Worm (Caenorhabditis elegans): Measurements from ENCODE around the gene str-66.

DNA sequence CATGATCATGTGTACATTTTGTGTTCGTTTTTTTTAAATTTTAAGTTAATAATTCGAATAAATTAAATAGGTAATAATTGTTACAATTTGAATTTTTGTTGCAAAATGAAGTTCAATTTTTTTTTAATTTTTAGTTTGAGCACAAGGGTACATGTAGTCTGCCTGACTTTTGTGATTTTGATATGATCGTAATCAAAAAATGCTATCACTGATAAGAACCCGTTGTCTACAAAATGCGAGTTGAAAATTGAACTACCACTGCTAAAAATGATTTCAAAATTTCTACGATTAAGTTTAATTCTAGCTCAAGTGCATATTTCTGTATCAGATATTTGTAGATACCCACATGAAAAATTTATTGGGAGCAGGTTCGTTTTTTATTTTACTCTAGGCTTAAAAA lies 14.1 kb upstream of the str-66 start, which contains the start of gene clec-210:
- TF ChIP-seq nhr-11 (tag; optimal IDR thresholded peaks at IDR 0.05) = no peak
- TF ChIP-seq odd-2 (tag; optimal IDR thresholded peaks at IDR 0.05) = no peak
- no peak for TF ChIP-seq ama-1 (optimal IDR thresholded peaks at IDR 0.05)
- no peak for TF ChIP-seq unc-55 (GFP tag; optimal IDR thresholded peaks at IDR 0.05)
- TF ChIP-seq fkh-6 (tag; optimal IDR thresholded peaks at IDR 0.05) = no peak
- no peak for TF ChIP-seq nfya-1 (tag; optimal IDR thresholded peaks at IDR 0.05)
- no peak for TF ChIP-seq ttx-3 (tag; optimal IDR thresholded peaks at IDR 0.05)
- no peak for TF ChIP-seq K02D7.2 (tag; optimal IDR thresholded peaks at IDR 0.05)
- no peak for TF ChIP-seq dmd-4 (tag; optimal IDR thresholded peaks at IDR 0.05; ENCODE audit: borderline replicate concordance)

All from whole organism, late embryonic.